Fruit fly (Drosophila melanogaster): ENCODE data around the gene meep.
"Not testable (repeated sequence)": the region's sequence is repeated elsewhere in the genome, so short reads cannot be mapped to it uniquely, and the experiment has no call there.

DNA sequence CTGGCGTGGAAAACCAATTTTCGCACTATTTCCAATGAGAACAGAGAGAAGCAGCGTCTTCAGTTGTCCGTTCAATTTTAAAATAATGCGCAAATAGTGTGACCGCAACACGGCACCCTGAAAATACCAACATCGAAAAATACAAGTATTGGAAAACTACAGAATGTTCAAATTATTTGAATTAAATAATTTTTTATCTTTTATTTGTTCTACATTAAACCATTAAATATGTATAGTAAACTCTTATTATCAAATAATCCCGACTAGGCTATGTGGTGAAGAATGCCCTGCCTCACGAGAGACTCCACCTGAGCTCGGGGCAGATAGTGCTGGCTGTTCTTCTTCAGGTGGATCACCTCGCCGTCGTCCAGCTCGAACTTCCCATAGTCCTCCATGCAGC, 43.0 kb upstream of the meep start, which contains the start of gene Klp61F:
- not testable (repeated sequence) for TF ChIP-seq CG8478, CTCF (optimal IDR thresholded peaks at IDR 0.05)

Data from S2 (cell line).